Fruit fly (Drosophila melanogaster): Measurements from ENCODE around the gene GABA-B-R1.

Gene GABA-B-R1

dm6 chr2L:15056359-15057220 lies 40.5 kb downstream of the GABA-B-R1 start (continued):
- TF ChIP-seq D19A (tag; optimal IDR thresholded peaks at IDR 0.05) = peak; percentile 71
- TF ChIP-seq CG17186 (GFP tag; optimal IDR thresholded peaks at IDR 0.05) = no peak
- TF ChIP-seq CG15514 (GFP tag; optimal IDR thresholded peaks at IDR 0.05) = peak; percentile 34
- TF ChIP-seq inv (GFP tag; IDR thresholded peaks at IDR 0.05; ENCODE audit: partially characterized antibody) = no peak
- peak; percentile 27 for TF ChIP-seq CG30020 (tag; optimal IDR thresholded peaks at IDR 0.05)
- 0 out of 2 replicates have a peak, but pooled peaks have one; percentile 43 for TF ChIP-seq Oaz (GFP tag; IDR thresholded peaks at IDR 0.05)
- TF ChIP-seq ase (GFP tag; IDR thresholded peaks at IDR 0.05) = peak; percentile 77; the same call in 1 of the 3 replicates
- no peak for TF ChIP-seq emc (GFP tag; optimal IDR thresholded peaks at IDR 0.05)
- TF ChIP-seq CG10543 (GFP tag; optimal IDR thresholded peaks at IDR 0.05) = peak; percentile 10
- no peak for TF ChIP-seq CG3838 (GFP tag; optimal IDR thresholded peaks at IDR 0.05)
- TF ChIP-seq Abd-B (GFP tag; optimal IDR thresholded peaks at IDR 0.05) = peak; percentile 31
- TF ChIP-seq CG7556 (GFP tag; optimal IDR thresholded peaks at IDR 0.05) = peak; percentile 89
- TF ChIP-seq mam (GFP tag; optimal IDR thresholded peaks at IDR 0.05) = peak; percentile 8
- TF ChIP-seq CG2120 (GFP tag; optimal IDR thresholded peaks at IDR 0.05) = peak; percentile 31
- TF ChIP-seq sima (GFP tag; optimal IDR thresholded peaks at IDR 0.05) = no peak
- TF ChIP-seq CG15269 (tag; optimal IDR thresholded peaks at IDR 0.05) = peak; percentile 72
- peak; percentile 37 for TF ChIP-seq ftz-f1 (GFP tag; optimal IDR thresholded peaks at IDR 0.05)
- TF ChIP-seq Xbp1 (GFP tag; optimal IDR thresholded peaks at IDR 0.05) = peak; percentile 73
- TF ChIP-seq gsb (GFP tag; IDR thresholded peaks at IDR 0.05) = no peak
- peak; percentile 59; the same call in 2 of the 3 replicates for TF ChIP-seq Aef1 (GFP tag; IDR thresholded peaks at IDR 0.05)
- peak; percentile 59; the same call in 1 of the 2 replicates for TF ChIP-seq H2.0 (GFP tag; IDR thresholded peaks at IDR 0.05)
- peak; percentile 77 for TF ChIP-seq PHDP (tag; optimal IDR thresholded peaks at IDR 0.05)
- TF ChIP-seq lab (GFP tag; optimal IDR thresholded peaks at IDR 0.05) = peak; percentile 72
- TF ChIP-seq CG1602 (GFP tag; optimal IDR thresholded peaks at IDR 0.05) = peak; percentile 69
- no peak for TF ChIP-seq Neu2 (GFP tag; optimal IDR thresholded peaks at IDR 0.05; ENCODE audit: borderline replicate concordance)
- peak; percentile 67; the same call in 1 of the 2 replicates for TF ChIP-seq Ada2b (GFP tag; IDR thresholded peaks at IDR 0.05)
- TF ChIP-seq twi (tag; optimal IDR thresholded peaks at IDR 0.05) = peak; percentile 41
- TF ChIP-seq CG18262 (tag; optimal IDR thresholded peaks at IDR 0.05) = peak; percentile 92
- TF ChIP-seq YL-1 (GFP tag; optimal IDR thresholded peaks at IDR 0.05) = no peak
- TF ChIP-seq vfl (GFP tag; optimal IDR thresholded peaks at IDR 0.05) = peak; percentile 34
- TF ChIP-seq klu (GFP tag; IDR thresholded peaks at IDR 0.05) = peak; percentile 64; the same call in 1 of the 2 replicates
- peak; percentile 51 for TF ChIP-seq CG6765 (GFP tag; optimal IDR thresholded peaks at IDR 0.05)
- peak; percentile 64 for TF ChIP-seq CG33557 (GFP tag; optimal IDR thresholded peaks at IDR 0.05)
- TF ChIP-seq ara (GFP tag; IDR thresholded peaks at IDR 0.05) = peak; percentile 67
- TF ChIP-seq CG2678 (tag; optimal IDR thresholded peaks at IDR 0.05) = peak; percentile 87
- TF ChIP-seq cad (GFP tag; optimal IDR thresholded peaks at IDR 0.05) = no peak
- peak; percentile 51; the same call in 1 of the 3 replicates for TF ChIP-seq CG2889 (GFP tag; IDR thresholded peaks at IDR 0.05)
- TF ChIP-seq sr (GFP tag; IDR thresholded peaks at IDR 0.05) = no peak; the same call in 2 of the 3 replicates
- peak; percentile 51 for TF ChIP-seq tap (tag; optimal IDR thresholded peaks at IDR 0.05)
- TF ChIP-seq Hr3 (GFP tag; optimal IDR thresholded peaks at IDR 0.05) = peak; percentile 76
- TF ChIP-seq fd96Cb (tag; optimal IDR thresholded peaks at IDR 0.05) = peak; percentile 86
- peak; percentile 58 for TF ChIP-seq Fer3 (tag; optimal IDR thresholded peaks at IDR 0.05)
- peak; percentile 52 for TF ChIP-seq seq (GFP tag; IDR thresholded peaks at IDR 0.05)
- no peak for TF ChIP-seq CkIIα-i1 (GFP tag; IDR thresholded peaks at IDR 0.05)
- TF ChIP-seq Rfx (GFP tag; IDR thresholded peaks at IDR 0.05) = peak; percentile 64
- TF ChIP-seq Optix (GFP tag; IDR thresholded peaks at IDR 0.05) = no peak
- TF ChIP-seq Doc3 (GFP tag; IDR thresholded peaks at IDR 0.05; ENCODE audit: partially characterized antibody) = no peak
- TF ChIP-seq cato (GFP tag; optimal IDR thresholded peaks at IDR 0.05; ENCODE audit: borderline replicate concordance) = peak; percentile 53
